Worm (Caenorhabditis elegans): Measurements from ENCODE around the gene srx-60.

DNA sequence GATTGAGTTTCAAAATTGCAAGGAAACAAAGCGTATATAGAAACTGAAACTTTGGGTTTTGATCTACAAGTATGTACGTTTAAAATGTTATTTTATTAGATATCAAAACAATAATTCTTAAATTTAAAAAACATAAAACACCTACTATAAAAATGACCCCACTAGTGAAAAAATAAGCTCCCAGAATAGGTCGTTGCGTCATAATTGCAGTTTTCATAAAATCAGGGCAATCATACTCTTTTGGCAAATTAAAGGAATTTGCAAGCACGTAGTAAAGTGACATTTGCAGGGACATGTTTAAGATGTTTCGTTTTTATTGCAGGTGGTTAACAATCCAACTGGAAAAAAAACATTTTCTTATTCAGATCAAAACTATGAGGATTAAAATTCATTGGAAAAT, 7.8 kb downstream of the srx-60 start, which contains the start of gene srt-6:
- no peak for TF ChIP-seq nhr-90 (tag; optimal IDR thresholded peaks at IDR 0.05)
- no peak for TF ChIP-seq ceh-40 (GFP tag; IDR thresholded peaks at IDR 0.05)

Data from whole organism, young adult.